Worm (Caenorhabditis elegans): ENCODE results near the gene del-7.
A peak's percentile ranks its signal among the peaks of the same experiment; 100 is the strongest.

The del-7 gene

ce11 chrIV:7790151-7790691 is 30.0 kb downstream of the del-7 start:
- TF ChIP-seq lsy-2 (tag; optimal IDR thresholded peaks at IDR 0.05) (no peak), F13H6.1 (tag; optimal IDR thresholded peaks at IDR 0.05) (no peak), mbf-1 (tag; optimal IDR thresholded peaks at IDR 0.05) (no peak), ZK546.5 (tag; optimal IDR thresholded peaks at IDR 0.05) (no peak), nhr-237 (tag; optimal IDR thresholded peaks at IDR 0.05) (no peak), egl-27 (tag; optimal IDR thresholded peaks at IDR 0.05) (no peak), snpc-4 (tag; optimal IDR thresholded peaks at IDR 0.05) (no peak), nhr-21 (tag; optimal IDR thresholded peaks at IDR 0.05) (no peak), nhr-12 (tag; optimal IDR thresholded peaks at IDR 0.05) (no peak), unc-39 (tag; optimal IDR thresholded peaks at IDR 0.05) (no peak), nhr-129 (tag; optimal IDR thresholded peaks at IDR 0.05) (no peak), ztf-1 (GFP tag; conservative IDR thresholded peaks at IDR 0.05) (no peak), sem-4 (tag; optimal IDR thresholded peaks at IDR 0.05) (no peak)

- TF ChIP-seq nhr-12 (tag; optimal IDR thresholded peaks at IDR 0.05) (no peak), fos-1 (tag; optimal IDR thresholded peaks at IDR 0.05) (peak; percentile 39), dmd-4 (tag; optimal IDR thresholded peaks at IDR 0.05) (no peak), lsy-2 (tag; optimal IDR thresholded peaks at IDR 0.05) (peak; percentile 96 to 99), sma-3 (GFP tag; optimal IDR thresholded peaks at IDR 0.05) (peak; percentile 82), zag-1 (tag; optimal IDR thresholded peaks at IDR 0.05) (peak; percentile 36), mab-5 (tag; optimal IDR thresholded peaks at IDR 0.05) (peak; percentile 88), mdl-1 (tag; optimal IDR thresholded peaks at IDR 0.05) (peak in 1 of 2 experiments; percentile 62), sma-9 (GFP tag; optimal IDR thresholded peaks at IDR 0.05) (peak; percentile 74), sma-9 (tag; optimal IDR thresholded peaks at IDR 0.05) (no peak), nhr-129 (tag; optimal IDR thresholded peaks at IDR 0.05) (peak; percentile 95), blmp-1 (tag; optimal IDR thresholded peaks at IDR 0.05; ENCODE audit: insufficient read depth) (peak; percentile 14), ztf-1 (GFP tag; conservative IDR thresholded peaks at IDR 0.05) (no peak), nhr-23 (tag; optimal IDR thresholded peaks at IDR 0.05) (no peak), ZK546.5 (tag; optimal IDR thresholded peaks at IDR 0.05) (peak; percentile 66), ceh-82 (tag; optimal IDR thresholded peaks at IDR 0.05) (peak; percentile 59), aly-2 (tag; optimal IDR thresholded peaks at IDR 0.05) (no peak), nhr-11 (tag; optimal IDR thresholded peaks at IDR 0.05) (no peak), unc-39 (tag; optimal IDR thresholded peaks at IDR 0.05) (no peak), nhr-10 (tag; optimal IDR thresholded peaks at IDR 0.05) (no peak), lin-13 (GFP tag; optimal IDR thresholded peaks at IDR 0.05) (peak; percentile 93), nhr-77 (tag; optimal IDR thresholded peaks at IDR 0.05) (no peak), nhr-237 (tag; optimal IDR thresholded peaks at IDR 0.05) (no peak), sem-4 (tag; optimal IDR thresholded peaks at IDR 0.05) (peak; percentile 48), snpc-4 (tag; optimal IDR thresholded peaks at IDR 0.05) (peak; percentile 71), lin-11 (tag; optimal IDR thresholded peaks at IDR 0.05) (peak; percentile 94), ztf-11 (tag; optimal IDR thresholded peaks at IDR 0.05) (no peak), ztf-4 (tag; optimal IDR thresholded peaks at IDR 0.05) (peak; percentile 86), unc-55 (GFP tag; optimal IDR thresholded peaks at IDR 0.05) (peak; percentile 97), Y55F3AM.14 (GFP tag; optimal IDR thresholded peaks at IDR 0.05) (no peak), egl-27 (tag; optimal IDR thresholded peaks at IDR 0.05) (peak; percentile 18), nhr-25 (tag; optimal IDR thresholded peaks at IDR 0.05) (peak; percentile 71), mbf-1 (tag; optimal IDR thresholded peaks at IDR 0.05) (no peak), peb-1 (tag; optimal IDR thresholded peaks at IDR 0.05) (no peak), ama-1 (optimal IDR thresholded peaks at IDR 0.05) (peak; percentile 67), F13H6.1 (tag; optimal IDR thresholded peaks at IDR 0.05) (peak; percentile 76), elt-1 (tag; optimal IDR thresholded peaks at IDR 0.05) (no peak), nhr-6 (tag; optimal IDR thresholded peaks at IDR 0.05) (peak; percentile 64), nhr-21 (tag; optimal IDR thresholded peaks at IDR 0.05) (peak; percentile 67), crh-2 (tag; optimal IDR thresholded peaks at IDR 0.05) (peak; percentile 91), ceh-16 (tag; optimal IDR thresholded peaks at IDR 0.05) (peak; percentile 65), elt-3 (tag; optimal IDR thresholded peaks at IDR 0.05) (no peak), R02D3.7 (tag; optimal IDR thresholded peaks at IDR 0.05) (peak; percentile 4), skn-1 (tag; optimal IDR thresholded peaks at IDR 0.05) (peak; percentile 66), lin-39 (tag; optimal IDR thresholded peaks at IDR 0.05) (peak; percentile 55), gmeb-1 (tag; optimal IDR thresholded peaks at IDR 0.05) (peak; percentile 88), C34F6.9 (tag; optimal IDR thresholded peaks at IDR 0.05) (peak; percentile 90), unc-62 (GFP tag; optimal IDR thresholded peaks at IDR 0.05) (no peak), alr-1 (tag; optimal IDR thresholded peaks at IDR 0.05) (peak; percentile 80)
These were observed 30.8 kb downstream of the del-7 start, which contains the start of gene rsp-6 for ce11 chrIV:7790801-7791588. rsp-6 (minus strand) TSS chrIV:7791229.

All from whole organism, L2 larva.